Fruit fly (Drosophila melanogaster) whole organism, adult: ENCODE data around the gene Srp19.
A peak's percentile ranks its signal among the peaks of the same experiment; 100 is the strongest.

ENCODE experiments used
- CG14711 ChIP-seq: fragments of 200-800 bp; sonication (Bioruptor generic); optimal IDR thresholded peaks from 2 replicates; lab custom pipeline; 2018; ENCODE audit warnings: missing biosample characterization, mild to moderate bottlenecking, missing genetic modification characterization, moderate library complexity
- CG5204 ChIP-seq: fragments of 200-800 bp; sonication (Bioruptor generic); optimal IDR thresholded peaks from 2 replicates; lab custom pipeline; 2016; ENCODE audit warnings: missing biosample characterization, missing genetic modification characterization
- bab1 ChIP-seq: fragments of 200-800 bp; sonication (Bioruptor generic); optimal IDR thresholded peaks from 3 replicates; lab custom pipeline; 2019; ENCODE audit warnings: missing biosample characterization, mild to moderate bottlenecking, missing genetic modification characterization, moderate library complexity
- kay ChIP-seq: fragments of 200-800 bp; sonication (Bioruptor generic); peaks from one replicate; lab custom pipeline; 2016; ENCODE audit warnings: missing biosample characterization, missing genetic modification characterization, borderline replicate concordance
- ovo ChIP-seq: fragments of 200-800 bp; sonication (Bioruptor generic); optimal IDR thresholded peaks from 2 replicates; lab custom pipeline; 2016; ENCODE audit warnings: missing biosample characterization, missing genetic modification characterization

- TF ChIP-seq bab1 (GFP tag; lab: Kevin White, UChicago) = peak; percentile 17
- no peak for TF ChIP-seq kay (GFP tag; lab: Kevin White, UChicago)
- TF ChIP-seq CG5204 (GFP tag; lab: Kevin White, UChicago) = no peak
- TF ChIP-seq ovo = peak; percentile 15
- TF ChIP-seq CG14711 = peak; percentile 66
Observed at dm6 chr3L:7323348-7323747, 24.5 kb downstream of the Srp19 start, which contains the start of the genes RhoGEF4 and Rint1.
